Worm (Caenorhabditis elegans) whole organism, mixed stage, embryonic: Measurements from ENCODE around the gene fbxa-72.

ENCODE experiments used
- elt-3 ChIP-seq: fragments of 150-350 bp; optimal IDR thresholded peaks from 2 replicates; lab custom pipeline; 2014; ENCODE audit warnings: missing biosample characterization, missing genetic modification characterization
- nhr-28 ChIP-seq: fragments of 150-350 bp; optimal IDR thresholded peaks from 2 replicates; lab custom pipeline; 2014; ENCODE audit warnings: missing biosample characterization, missing genetic modification characterization

DNA sequence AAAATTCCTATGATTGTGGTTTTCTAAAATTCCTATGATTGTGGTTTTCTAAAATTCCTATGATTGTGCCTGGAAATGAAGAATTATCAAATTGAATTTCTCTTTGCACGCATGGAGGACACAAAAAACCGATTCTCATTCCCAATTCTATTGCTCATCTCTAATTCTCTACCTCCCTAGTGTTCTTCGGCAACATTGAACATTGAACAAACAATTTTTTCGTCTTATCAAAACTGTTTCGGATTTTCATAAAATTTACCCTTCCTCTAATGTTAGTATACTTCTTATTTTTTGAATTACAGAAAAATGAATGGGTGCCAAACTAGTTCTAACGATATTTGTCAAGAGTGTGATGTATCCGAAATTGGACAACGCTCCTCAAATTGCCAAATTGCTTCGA lies 40.3 kb downstream of the fbxa-72 start, which contains the start of gene pals-31:
- TF ChIP-seq elt-3: no peak
- no peak for TF ChIP-seq nhr-28 (tag; lab: Kevin White, UChicago)
